Fruit fly (Drosophila melanogaster): ENCODE data around the gene CG42717.

The CG42717 gene

DNA sequence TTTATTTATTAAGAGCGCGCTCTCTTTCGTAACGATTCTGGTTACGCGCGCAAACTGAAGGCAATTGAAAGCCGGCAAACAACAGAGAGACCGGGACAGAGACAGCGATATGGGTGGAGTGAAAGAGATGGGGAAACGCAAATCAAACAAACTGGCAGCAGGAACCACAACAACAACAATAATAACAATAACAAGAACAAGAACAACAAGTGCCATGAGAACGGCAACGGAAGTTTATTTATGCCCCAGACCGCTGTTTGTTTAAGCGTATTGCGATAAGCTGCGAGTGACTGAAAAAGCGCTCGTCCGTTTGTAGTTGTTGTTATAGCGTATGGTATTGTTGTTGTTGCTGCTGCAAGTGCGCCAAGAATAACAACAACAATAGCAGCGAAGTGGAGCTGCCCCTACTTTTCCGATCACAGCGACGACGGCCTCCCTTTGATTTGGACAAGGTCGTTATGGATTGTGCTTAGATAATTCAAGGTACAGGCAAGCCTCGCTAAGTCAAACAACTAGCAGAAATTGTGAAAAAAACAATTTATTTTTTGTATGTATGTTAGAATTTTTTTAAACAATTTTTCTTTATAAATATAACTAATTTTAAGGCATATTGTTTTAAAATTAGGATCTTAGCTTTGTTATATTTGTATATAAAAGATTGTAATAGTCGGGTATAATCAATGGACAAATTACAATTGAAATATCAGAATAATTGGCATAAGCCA, 6.8 kb downstream of the CG42717 start (continued):
- peak; percentile 50; the same call in 1 of the 2 replicates for TF ChIP-seq stc (GFP tag; IDR thresholded peaks at IDR 0.05)
- peak; percentile 70 for TF ChIP-seq CG12769 (tag; optimal IDR thresholded peaks at IDR 0.05)
- peak; percentile 0 for TF ChIP-seq CG12104 (GFP tag; optimal IDR thresholded peaks at IDR 0.05)
- TF ChIP-seq ac (GFP tag; optimal IDR thresholded peaks at IDR 0.05) = peak; percentile 80
- TF ChIP-seq eve (GFP tag; optimal IDR thresholded peaks at IDR 0.05) = peak in 1 of 2 experiments; percentile 63
- peak; percentile 26 for TF ChIP-seq slou (GFP tag; optimal IDR thresholded peaks at IDR 0.05)
- TF ChIP-seq org-1 (GFP tag; optimal IDR thresholded peaks at IDR 0.05) = peak; percentile 69
- TF ChIP-seq crc (GFP tag; optimal IDR thresholded peaks at IDR 0.05) = no peak
- TF ChIP-seq nerfin-2 (GFP tag; IDR thresholded peaks at IDR 0.05; ENCODE audit: partially characterized antibody) = no peak
- TF ChIP-seq ci (GFP tag; IDR thresholded peaks at IDR 0.05) = peak; percentile 87
- TF ChIP-seq CG8281 (tag; optimal IDR thresholded peaks at IDR 0.05) = peak; percentile 48
- TF ChIP-seq Side (GFP tag; optimal IDR thresholded peaks at IDR 0.05) = peak; percentile 68
- peak; percentile 68 for TF ChIP-seq CG1233 (GFP tag; optimal IDR thresholded peaks at IDR 0.05)
- 0 out of 3 replicates have a peak, but pooled peaks have one; percentile 30 for TF ChIP-seq Opbp (GFP tag; IDR thresholded peaks at IDR 0.05; ENCODE audit: partially characterized antibody)
- TF ChIP-seq B-H1 (GFP tag; IDR thresholded peaks at IDR 0.05) = peak; percentile 29; the same call in 1 of the 3 replicates
- TF ChIP-seq CG17361 (GFP tag; IDR thresholded peaks at IDR 0.05) = peak; percentile 35; the same call in 1 of the 3 replicates
- TF ChIP-seq Dp (GFP tag; optimal IDR thresholded peaks at IDR 0.05) = peak; percentile 15
- TF ChIP-seq dmrt99B (tag; optimal IDR thresholded peaks at IDR 0.05) = peak; percentile 28
- peak; percentile 85 for TF ChIP-seq Xrp1 (GFP tag; IDR thresholded peaks at IDR 0.05)
- TF ChIP-seq NFAT (GFP tag; IDR thresholded peaks at IDR 0.05) = 0 out of 2 replicates have a peak, but pooled peaks have one; percentile 14
- peak; percentile 38 for TF ChIP-seq HmgD (GFP tag; optimal IDR thresholded peaks at IDR 0.05)
- peak; percentile 30 for TF ChIP-seq CG12659 (GFP tag; optimal IDR thresholded peaks at IDR 0.05)
- 0 out of 2 replicates have a peak, but pooled peaks have one; percentile 34 for TF ChIP-seq sim (GFP tag; IDR thresholded peaks at IDR 0.05)
- TF ChIP-seq Vsx1 (GFP tag; optimal IDR thresholded peaks at IDR 0.05) = peak; percentile 82
- 0 out of 2 replicates have a peak, but pooled peaks have one; percentile 31 for TF ChIP-seq Ptx1 (GFP tag; IDR thresholded peaks at IDR 0.05)
- peak; percentile 20 for TF ChIP-seq CG7839 (tag; optimal IDR thresholded peaks at IDR 0.05)
- TF ChIP-seq HLHmδ (GFP tag; optimal IDR thresholded peaks at IDR 0.05) = peak; percentile 87
- peak; percentile 54 for TF ChIP-seq CG8924 (tag; optimal IDR thresholded peaks at IDR 0.05)
- peak; percentile 74 for TF ChIP-seq CG4328 (GFP tag; optimal IDR thresholded peaks at IDR 0.05)
- peak; percentile 47; the same call in 1 of the 2 replicates for TF ChIP-seq CG32767 (GFP tag; IDR thresholded peaks at IDR 0.05)
- TF ChIP-seq CG4360 (GFP tag; IDR thresholded peaks at IDR 0.05) = peak; percentile 97
- peak; percentile 73; the same call in 2 of the 3 replicates for TF ChIP-seq zfh1 (GFP tag; IDR thresholded peaks at IDR 0.05)
- TF ChIP-seq psq (GFP tag; optimal IDR thresholded peaks at IDR 0.05) = peak; percentile 17
- TF ChIP-seq dmrt11E (tag; optimal IDR thresholded peaks at IDR 0.05) = peak; percentile 72
- TF ChIP-seq ERR (GFP tag; optimal IDR thresholded peaks at IDR 0.05) = peak; percentile 52
- peak; percentile 71; the same call in 2 of the 3 replicates for TF ChIP-seq z (GFP tag; IDR thresholded peaks at IDR 0.05)
- TF ChIP-seq CG12236 (GFP tag; optimal IDR thresholded peaks at IDR 0.05) = peak; percentile 74
- TF ChIP-seq Fer1 (GFP tag; optimal IDR thresholded peaks at IDR 0.05) = peak; percentile 54
- TF ChIP-seq Dll (GFP tag; IDR thresholded peaks at IDR 0.05; ENCODE audit: partially characterized antibody) = no peak
- TF ChIP-seq CG15696 (tag; optimal IDR thresholded peaks at IDR 0.05) = peak; percentile 69
- TF ChIP-seq CG15601 (tag; optimal IDR thresholded peaks at IDR 0.05) = peak; percentile 87
- TF ChIP-seq fd96Cb (tag; optimal IDR thresholded peaks at IDR 0.05) = peak; percentile 4
- TF ChIP-seq ham (GFP tag; IDR thresholded peaks at IDR 0.05) = no peak; the same call in 1 of the 2 replicates
- TF ChIP-seq Asciz (GFP tag; optimal IDR thresholded peaks at IDR 0.05) = peak; percentile 73
- peak; percentile 71; the same call in 1 of the 3 replicates for TF ChIP-seq CG11456 (GFP tag; IDR thresholded peaks at IDR 0.05)
- peak; percentile 32; the same call in 1 of the 3 replicates for TF ChIP-seq CG14050 (GFP tag; IDR thresholded peaks at IDR 0.05)
- no peak for TF ChIP-seq tx (GFP tag; optimal IDR thresholded peaks at IDR 0.05)
- TF ChIP-seq mirr (GFP tag; optimal IDR thresholded peaks at IDR 0.05) = peak; percentile 80

Data from whole organism, embryonic.